Fruit fly (Drosophila melanogaster): Measurements from ENCODE around the gene Yp3.
A peak's percentile ranks its signal among the peaks of the same experiment; 100 is the strongest.

The Yp3 gene

dm6 chrX:13748906-13749872 is 10.2 kb upstream of the Yp3 start (continued):
- peak in 1 of 2 experiments; percentile 14 for TF ChIP-seq Pdp1 (GFP tag; optimal IDR thresholded peaks at IDR 0.05)
- TF ChIP-seq NfI (GFP tag; optimal IDR thresholded peaks at IDR 0.05), result peak; percentile 67
- peak; percentile 43 for TF ChIP-seq Med (GFP tag)
- TF ChIP-seq CrebB (tag; optimal IDR thresholded peaks at IDR 0.05), result peak; percentile 20
- TF ChIP-seq row (GFP tag; IDR thresholded peaks at IDR 0.05), result peak; percentile 82
- peak; percentile 79 for TF ChIP-seq al (GFP tag; IDR thresholded peaks at IDR 0.05)
- TF ChIP-seq H15 (GFP tag; IDR thresholded peaks at IDR 0.05), result peak; percentile 46; the same call in 1 of the 3 replicates
- TF ChIP-seq Hey (tag; optimal IDR thresholded peaks at IDR 0.05), result no peak
- TF ChIP-seq Ptx1 (GFP tag; IDR thresholded peaks at IDR 0.05), result peak; percentile 82
- no peak for TF ChIP-seq CG8281 (tag; optimal IDR thresholded peaks at IDR 0.05)
- no peak for TF ChIP-seq CTCF (GFP tag; optimal IDR thresholded peaks at IDR 0.05)
- peak in 1 of 2 experiments; percentile 63 for TF ChIP-seq bsh (GFP tag; optimal IDR thresholded peaks at IDR 0.05)
- peak; percentile 84 for TF ChIP-seq CG11504 (tag; optimal IDR thresholded peaks at IDR 0.05)
- peak; percentile 73 for TF ChIP-seq CG12769 (tag; optimal IDR thresholded peaks at IDR 0.05)
- peak; percentile 79 for TF ChIP-seq CG3281 (GFP tag; optimal IDR thresholded peaks at IDR 0.05)
- no peak for TF ChIP-seq mld (GFP tag; IDR thresholded peaks at IDR 0.05; ENCODE audit: partially characterized antibody)
- TF ChIP-seq danr (GFP tag; IDR thresholded peaks at IDR 0.05), result no peak
- no peak for TF ChIP-seq vnd (GFP tag; IDR thresholded peaks at IDR 0.05; ENCODE audit: partially characterized antibody)
- TF ChIP-seq CG18619 (GFP tag; optimal IDR thresholded peaks at IDR 0.05), result peak; percentile 57
- peak; percentile 6 for TF ChIP-seq CG30020 (tag; optimal IDR thresholded peaks at IDR 0.05)
- TF ChIP-seq Hr78 (GFP tag; optimal IDR thresholded peaks at IDR 0.05), result peak in 1 of 2 experiments; percentile 26
- TF ChIP-seq CG12071 (GFP tag; optimal IDR thresholded peaks at IDR 0.05), result no peak
- peak; percentile 54; the same call in 1 of the 3 replicates for TF ChIP-seq CG3726 (GFP tag; IDR thresholded peaks at IDR 0.05)
- peak; percentile 66 for TF ChIP-seq Dek (tag; optimal IDR thresholded peaks at IDR 0.05)
- TF ChIP-seq dysf (GFP tag; IDR thresholded peaks at IDR 0.05), result peak; percentile 86; the same call in 2 of the 3 replicates
- TF ChIP-seq CG17912 (GFP tag; optimal IDR thresholded peaks at IDR 0.05), result no peak
- peak; percentile 25 for TF ChIP-seq Six4 (GFP tag; optimal IDR thresholded peaks at IDR 0.05)
- TF ChIP-seq CG13123 (GFP tag; optimal IDR thresholded peaks at IDR 0.05), result no peak
- TF ChIP-seq CG9797 (GFP tag; optimal IDR thresholded peaks at IDR 0.05), result no peak
- no peak for TF ChIP-seq CG7745 (tag; optimal IDR thresholded peaks at IDR 0.05)
- TF ChIP-seq CG15479 (GFP tag; optimal IDR thresholded peaks at IDR 0.05), result no peak
- TF ChIP-seq sens-2 (GFP tag; IDR thresholded peaks at IDR 0.05), result no peak
- no peak for TF ChIP-seq ERR (GFP tag; optimal IDR thresholded peaks at IDR 0.05)
- no peak for TF ChIP-seq luna (GFP tag; optimal IDR thresholded peaks at IDR 0.05)
- TF ChIP-seq CG10431 (GFP tag; optimal IDR thresholded peaks at IDR 0.05), result no peak
- peak; percentile 78 for TF ChIP-seq Fer1 (GFP tag; optimal IDR thresholded peaks at IDR 0.05)
- TF ChIP-seq NFAT (GFP tag; IDR thresholded peaks at IDR 0.05), result peak; percentile 38; the same call in 1 of the 2 replicates
- peak; percentile 15 for TF ChIP-seq CG31388 (GFP tag; optimal IDR thresholded peaks at IDR 0.05)
- peak; percentile 58 for TF ChIP-seq ind (GFP tag; optimal IDR thresholded peaks at IDR 0.05)
- no peak for TF ChIP-seq CG12744 (GFP tag; optimal IDR thresholded peaks at IDR 0.05)
- TF ChIP-seq CG2875 (GFP tag; optimal IDR thresholded peaks at IDR 0.05), result no peak
- TF ChIP-seq sr (GFP tag; IDR thresholded peaks at IDR 0.05), result no peak
- no peak for TF ChIP-seq pfk (GFP tag; optimal IDR thresholded peaks at IDR 0.05)
- peak; percentile 51 for TF ChIP-seq ttk (GFP tag; IDR thresholded peaks at IDR 0.05)
- TF ChIP-seq CG31365 (tag; optimal IDR thresholded peaks at IDR 0.05), result no peak
- TF ChIP-seq CG2120 (GFP tag; optimal IDR thresholded peaks at IDR 0.05), result peak; percentile 80
- TF ChIP-seq dm (GFP tag; optimal IDR thresholded peaks at IDR 0.05), result no peak
- peak; percentile 22 for TF ChIP-seq zen (tag; optimal IDR thresholded peaks at IDR 0.05)
